Worm (Caenorhabditis elegans) whole organism, young adult: ENCODE data around the gene idpa-3.

Source experiments
- F49E8.2 ChIP-seq: sonication (generic microtip); optimal IDR thresholded peaks from 3 replicates; lab custom pipeline; 2017; ENCODE audit warnings: missing genetic modification characterization, mild to moderate bottlenecking, missing compliant biosample characterization, antibody characterized with exemption, moderate library complexity; ENCODE audit not compliant: insufficient read depth
- F52B5.7 ChIP-seq: sonication (generic microtip); optimal IDR thresholded peaks from 2 replicates; lab custom pipeline; 2016; ENCODE audit warnings: mild to moderate bottlenecking, missing genetic modification characterization, missing compliant biosample characterization
- akir-1 ChIP-seq: fragments of 200-800 bp; sonication (Bioruptor generic); optimal IDR thresholded peaks from 2 replicates; lab custom pipeline; 2018; ENCODE audit warnings: mild to moderate bottlenecking, missing genetic modification characterization, moderate library complexity, missing compliant biosample characterization
- ceh-27 ChIP-seq: fragments of 200-800 bp; sonication (Bioruptor generic); optimal IDR thresholded peaks from 2 replicates; lab custom pipeline; 2018; ENCODE audit warnings: mild to moderate bottlenecking, missing genetic modification characterization, moderate library complexity, missing compliant biosample characterization
- snpc-1.3 ChIP-seq: sonication (generic microtip); optimal IDR thresholded peaks from 2 replicates; lab custom pipeline; 2017; ENCODE audit warnings: missing genetic modification characterization, mild to moderate bottlenecking, missing compliant biosample characterization, antibody characterized with exemption, moderate library complexity, missing genotype, missing genetic modification reagents; ENCODE audit not compliant: insufficient read depth
- unc-62 ChIP-seq: fragments of 150-350 bp; optimal IDR thresholded peaks from 2 replicates; lab custom pipeline; 2014; ENCODE audit warnings: missing biosample characterization, missing genetic modification reagents, missing genetic modification characterization

DNA sequence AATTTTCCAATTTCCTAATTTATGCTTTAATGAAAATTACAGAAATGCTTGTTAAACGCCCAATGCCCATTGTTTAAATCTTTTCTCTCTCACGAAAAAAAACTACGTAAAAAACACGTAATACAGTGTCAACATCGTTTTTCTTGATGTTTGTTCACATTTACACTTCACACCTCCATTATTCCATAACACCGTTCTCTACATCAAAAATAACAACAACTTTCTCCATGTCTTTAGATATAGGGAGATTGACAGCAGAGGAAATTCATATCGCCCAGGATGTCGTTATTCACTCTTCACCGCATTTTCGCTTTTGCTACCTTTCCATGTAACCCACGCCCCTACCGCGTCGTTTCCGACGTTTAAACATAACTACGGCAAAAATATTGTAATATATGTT, 21.8 kb downstream of the idpa-3 start, which contains the start of gene efhc-1:
- TF ChIP-seq snpc-1.3 (tag; lab: Kevin White, UChicago) (no peak), F49E8.2 (no peak), ceh-27 (GFP tag; lab: Kevin White, UChicago) (no peak), akir-1 (GFP tag; lab: Kevin White, UChicago) (no peak), F52B5.7 (no peak), unc-62 (GFP tag; lab: Kevin White, UChicago) (no peak)
